Worm (Caenorhabditis elegans): ENCODE measurements around the gene F35C11.4.

- TF ChIP-seq unc-62 (GFP tag; optimal IDR thresholded peaks at IDR 0.05): no peak
- no peak for TF ChIP-seq attf-3 (GFP tag; conservative IDR thresholded peaks at IDR 0.05)
- TF ChIP-seq K12H6.12 (tag; optimal IDR thresholded peaks at IDR 0.05): no peak
- no peak for TF ChIP-seq sptf-2 (GFP tag; optimal IDR thresholded peaks at IDR 0.05)
- TF ChIP-seq Y56A3A.18 (GFP tag; IDR thresholded peaks at IDR 0.05): no peak
- no peak for TF ChIP-seq F10E7.11 (tag; optimal IDR thresholded peaks at IDR 0.05)
- TF ChIP-seq unc-130 (GFP tag; optimal IDR thresholded peaks at IDR 0.05): no peak
- TF ChIP-seq attf-6 (GFP tag; IDR thresholded peaks at IDR 0.05): no peak
- TF ChIP-seq akir-1 (GFP tag; optimal IDR thresholded peaks at IDR 0.05): no peak
- TF ChIP-seq dox-1 (GFP tag; IDR thresholded peaks at IDR 0.05): no peak
- no peak for TF ChIP-seq attf-5 (GFP tag; optimal IDR thresholded peaks at IDR 0.05)
- no peak for TF ChIP-seq athp-1 (tag; optimal IDR thresholded peaks at IDR 0.05)
- no peak for TF ChIP-seq F57A8.1 (GFP tag; optimal IDR thresholded peaks at IDR 0.05)
Measured at ce11 chrII:8225914-8226313, 22.9 kb upstream of the F35C11.4 start.

Measured in whole organism, young adult.